Worm (Caenorhabditis elegans): Measurements from ENCODE around the gene ZC266.1.

ce11 chrV:4742190-4742589 lies 42.1 kb upstream of the ZC266.1 start, which contains the start of gene ugt-61:
- TF ChIP-seq F10E7.11 (tag; optimal IDR thresholded peaks at IDR 0.05) (no peak), Y56A3A.18 (GFP tag; IDR thresholded peaks at IDR 0.05) (no peak), lsy-27 (tag; optimal IDR thresholded peaks at IDR 0.05; ENCODE audit: borderline replicate concordance, insufficient read depth) (no peak), him-1 (tag; optimal IDR thresholded peaks at IDR 0.05) (no peak), madf-10 (tag; optimal IDR thresholded peaks at IDR 0.05) (no peak), lin-35 (GFP tag; optimal IDR thresholded peaks at IDR 0.05) (no peak), akir-1 (GFP tag; optimal IDR thresholded peaks at IDR 0.05) (no peak), ets-4 (GFP tag; optimal IDR thresholded peaks at IDR 0.05) (no peak), let-607 (tag; optimal IDR thresholded peaks at IDR 0.05) (no peak), F57C9.4 (tag; optimal IDR thresholded peaks at IDR 0.05) (no peak), somi-1 (GFP tag; optimal IDR thresholded peaks at IDR 0.05) (no peak), ZK185.1 (tag; optimal IDR thresholded peaks at IDR 0.05; ENCODE audit: poor library complexity, severe bottlenecking) (no peak), hlh-12 (tag; optimal IDR thresholded peaks at IDR 0.05) (no peak)
